Fruit fly (Drosophila melanogaster): ENCODE results near the gene CG43165.

Gene CG43165

DNA sequence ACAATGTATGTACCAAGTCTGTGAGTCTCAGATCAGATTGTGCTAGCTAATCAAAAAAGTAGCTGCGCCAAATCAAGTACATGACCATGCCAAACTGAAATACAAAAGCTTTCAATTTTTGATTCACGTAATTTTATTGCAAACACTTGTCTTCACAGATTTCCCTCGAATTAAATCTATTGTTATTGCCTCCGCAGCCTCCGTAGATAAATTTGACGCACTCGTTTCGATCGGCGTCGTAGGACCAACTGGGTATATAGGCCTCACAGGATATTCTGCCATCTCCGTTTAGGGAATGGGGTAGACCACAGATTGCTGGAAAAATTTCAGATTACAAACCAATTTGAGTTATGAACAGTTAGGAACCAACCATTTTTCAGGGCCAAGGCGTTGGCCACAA lies at the start of gene CG43165:
Gene CG43165 (minus strand): TSS at position 101 of the 400 bp plus-strand sequence.
- no peak for TF ChIP-seq CG1621 (tag; optimal IDR thresholded peaks at IDR 0.05)
- no peak for TF ChIP-seq Hr39 (GFP tag; optimal IDR thresholded peaks at IDR 0.05)
- TF ChIP-seq CG10631 (GFP tag; optimal IDR thresholded peaks at IDR 0.05) = no peak
- TF ChIP-seq salr (GFP tag; optimal IDR thresholded peaks at IDR 0.05) = no peak
- no peak for TF ChIP-seq acj6 (GFP tag; optimal IDR thresholded peaks at IDR 0.05)
- TF ChIP-seq fd85E (GFP tag; optimal IDR thresholded peaks at IDR 0.05) = no peak
- no peak for TF ChIP-seq Eip78C (GFP tag)
- no peak for TF ChIP-seq Sox14 (GFP tag; optimal IDR thresholded peaks at IDR 0.05)
- no peak for TF ChIP-seq CG6854 (GFP tag; optimal IDR thresholded peaks at IDR 0.05)
- TF ChIP-seq Sox102F (GFP tag; optimal IDR thresholded peaks at IDR 0.05) = no peak
- TF ChIP-seq eg (GFP tag; IDR thresholded peaks at IDR 0.05) = no peak
- TF ChIP-seq Eip75B (GFP tag; optimal IDR thresholded peaks at IDR 0.05) = no peak
- TF ChIP-seq CG10669 (GFP tag; optimal IDR thresholded peaks at IDR 0.05) = no peak
- no peak for TF ChIP-seq Blimp-1 (GFP tag; optimal IDR thresholded peaks at IDR 0.05)
- no peak for TF ChIP-seq Ets21C (GFP tag; optimal IDR thresholded peaks at IDR 0.05)
- TF ChIP-seq pdm3 (GFP tag; optimal IDR thresholded peaks at IDR 0.05) = no peak
- TF ChIP-seq CG8319 (GFP tag; optimal IDR thresholded peaks at IDR 0.05) = no peak
- no peak for TF ChIP-seq Met (GFP tag; optimal IDR thresholded peaks at IDR 0.05)
- no peak for TF ChIP-seq CG16779 (tag; optimal IDR thresholded peaks at IDR 0.05)
- no peak for TF ChIP-seq topi (GFP tag; optimal IDR thresholded peaks at IDR 0.05)

DNA sequence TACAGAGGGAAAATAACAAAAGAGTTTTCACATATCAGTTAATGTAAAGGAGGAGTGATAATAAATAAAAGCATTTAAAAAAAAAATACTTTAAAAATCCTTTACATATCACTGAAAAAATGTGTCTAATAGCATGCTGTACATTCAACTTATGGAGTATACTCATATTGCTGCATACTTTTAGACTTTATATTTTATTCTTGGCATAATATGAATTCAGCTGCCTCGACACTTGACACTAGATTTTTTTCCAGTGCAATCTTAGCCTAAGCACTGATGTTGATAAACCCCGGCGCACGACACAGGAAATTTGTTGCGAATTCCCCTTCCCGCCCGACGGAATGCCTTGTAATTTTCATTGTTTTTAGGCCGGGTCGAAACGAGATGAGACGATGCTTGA lies 45.6 kb upstream of the CG43165 start:
- TF ChIP-seq vri (GFP tag; optimal IDR thresholded peaks at IDR 0.05) = no peak
- peak; percentile 14 for TF ChIP-seq Eip78C (GFP tag)

DNA sequence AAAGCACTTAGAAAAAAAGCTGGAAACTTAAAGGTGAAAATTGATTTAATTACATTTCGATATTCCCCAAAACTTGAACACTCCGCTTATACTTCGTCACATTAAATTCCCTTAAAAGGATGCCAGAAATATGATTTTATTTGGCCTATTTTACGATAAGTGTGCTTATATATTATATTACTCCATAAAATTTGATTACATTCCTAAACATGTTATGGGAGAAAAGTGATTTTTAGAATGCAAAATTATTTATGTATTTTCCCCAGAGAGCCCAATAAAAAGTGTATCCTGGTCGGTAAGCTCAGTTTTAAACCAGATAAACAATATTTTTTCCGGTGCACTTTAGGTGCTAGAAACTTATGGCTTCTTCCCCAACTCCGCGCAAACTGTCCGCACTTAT lies 42.9 kb upstream of the CG43165 start:
- TF ChIP-seq CG6808 (GFP tag; optimal IDR thresholded peaks at IDR 0.05) = no peak
- peak; percentile 2 for TF ChIP-seq CG6276 (GFP tag; optimal IDR thresholded peaks at IDR 0.05)
- no peak for TF ChIP-seq fkh (GFP tag; optimal IDR thresholded peaks at IDR 0.05)
- TF ChIP-seq Eip78C (GFP tag) = peak; percentile 88
- TF ChIP-seq pdm3 (GFP tag; optimal IDR thresholded peaks at IDR 0.05) = no peak
- TF ChIP-seq Gug (GFP tag; IDR thresholded peaks at IDR 0.05) = no peak
- no peak for TF ChIP-seq CG9139 (GFP tag; optimal IDR thresholded peaks at IDR 0.05)
- TF ChIP-seq eg (GFP tag; IDR thresholded peaks at IDR 0.05) = no peak
- no peak for TF ChIP-seq CG16779 (tag; optimal IDR thresholded peaks at IDR 0.05)
- no peak for TF ChIP-seq Smox (GFP tag; optimal IDR thresholded peaks at IDR 0.05)
- no peak for TF ChIP-seq CG6792 (GFP tag; optimal IDR thresholded peaks at IDR 0.05)
- TF ChIP-seq net (GFP tag; optimal IDR thresholded peaks at IDR 0.05) = no peak
- TF ChIP-seq Sox15 (GFP tag; optimal IDR thresholded peaks at IDR 0.05) = no peak
- no peak for TF ChIP-seq spab (GFP tag; optimal IDR thresholded peaks at IDR 0.05)
- peak; percentile 57 for TF ChIP-seq svp (GFP tag)
- no peak for TF ChIP-seq CG8319 (GFP tag; optimal IDR thresholded peaks at IDR 0.05)
- TF ChIP-seq esn (GFP tag; optimal IDR thresholded peaks at IDR 0.05) = no peak
- TF ChIP-seq Ets96B (tag; optimal IDR thresholded peaks at IDR 0.05) = peak; percentile 14
- no peak for TF ChIP-seq acj6 (GFP tag; optimal IDR thresholded peaks at IDR 0.05)
- no peak for TF ChIP-seq CG3032 (tag; optimal IDR thresholded peaks at IDR 0.05)
- no peak for TF ChIP-seq CG1621 (tag; optimal IDR thresholded peaks at IDR 0.05)
- TF ChIP-seq achi (GFP tag; optimal IDR thresholded peaks at IDR 0.05) = peak; percentile 31
- TF ChIP-seq Blimp-1 (GFP tag; optimal IDR thresholded peaks at IDR 0.05) = no peak
- no peak for TF ChIP-seq CG3919 (GFP tag; optimal IDR thresholded peaks at IDR 0.05)
- TF ChIP-seq salr (GFP tag; optimal IDR thresholded peaks at IDR 0.05) = peak in 1 of 2 experiments; percentile 1
- no peak for TF ChIP-seq CG6163 (GFP tag; IDR thresholded peaks at IDR 0.05)
- no peak for TF ChIP-seq topi (GFP tag; optimal IDR thresholded peaks at IDR 0.05)
- TF ChIP-seq CG11762 (GFP tag; optimal IDR thresholded peaks at IDR 0.05; ENCODE audit: insufficient read depth) = no peak
- no peak for TF ChIP-seq CG10669 (GFP tag; optimal IDR thresholded peaks at IDR 0.05)
- no peak for TF ChIP-seq dsx (GFP tag; optimal IDR thresholded peaks at IDR 0.05; ENCODE audit: poor library complexity, severe bottlenecking)
- no peak for TF ChIP-seq lz (GFP tag; optimal IDR thresholded peaks at IDR 0.05)
- TF ChIP-seq CG31627 (GFP tag; optimal IDR thresholded peaks at IDR 0.05) = no peak
- TF ChIP-seq CG11294 (GFP tag; IDR thresholded peaks at IDR 0.05) = no peak
- TF ChIP-seq CG4318 (GFP tag; optimal IDR thresholded peaks at IDR 0.05) = peak; percentile 16
- no peak for TF ChIP-seq vri (GFP tag; optimal IDR thresholded peaks at IDR 0.05)
- TF ChIP-seq fd85E (GFP tag; optimal IDR thresholded peaks at IDR 0.05) = no peak
- no peak for TF ChIP-seq Lpt (GFP tag; optimal IDR thresholded peaks at IDR 0.05)
- TF ChIP-seq Eip93F (GFP tag; optimal IDR thresholded peaks at IDR 0.05) = no peak
- no peak for TF ChIP-seq CG7368 (GFP tag; optimal IDR thresholded peaks at IDR 0.05)
- no peak for TF ChIP-seq Met (GFP tag; optimal IDR thresholded peaks at IDR 0.05)
- no peak for TF ChIP-seq Sox14 (GFP tag; optimal IDR thresholded peaks at IDR 0.05)
